Fruit fly (Drosophila melanogaster) whole organism, wandering third instar larva: ENCODE data around the gene BoYb.

Experiments
- Abd-B ChIP-seq: fragments of >200 bp; optimal IDR thresholded peaks from 2 replicates; lab custom pipeline; 2017; ENCODE audit warnings: missing biosample characterization, missing genetic modification characterization
- CG32264 ChIP-seq: fragments of 200-800 bp; sonication (Bioruptor generic); optimal IDR thresholded peaks from 2 replicates; lab custom pipeline; 2016; ENCODE audit warnings: missing biosample characterization, missing genetic modification characterization
- CG9705 ChIP-seq: fragments of 200-800 bp; sonication (Bioruptor generic); optimal IDR thresholded peaks from 2 replicates; lab custom pipeline; 2018; ENCODE audit warnings: missing biosample characterization, mild to moderate bottlenecking, missing genetic modification characterization
- CrebA ChIP-seq: fragments of 200-800 bp; sonication (Bioruptor generic); optimal IDR thresholded peaks from 2 replicates; lab custom pipeline; 2016; ENCODE audit warnings: missing biosample characterization, mild to moderate bottlenecking, missing genetic modification characterization, borderline replicate concordance
- Dfd ChIP-seq: fragments of >200 bp; optimal IDR thresholded peaks from 2 replicates; lab custom pipeline; 2017; ENCODE audit warnings: missing biosample characterization, missing genetic modification characterization
- Dif ChIP-seq: fragments of 200-275, 200-300 bp; sonication (Bioruptor generic); optimal IDR thresholded peaks from 2 replicates; lab custom pipeline; 2018; ENCODE audit warnings: missing biosample characterization, missing genetic modification characterization; ENCODE audit not compliant: partially characterized antibody
- GATAd ChIP-seq: sonication (Bioruptor generic); optimal IDR thresholded peaks from 2 replicates; lab custom pipeline; 2016; ENCODE audit warnings: missing biosample characterization, missing genetic modification characterization
- HLH106 ChIP-seq: fragments of 200-800 bp; optimal IDR thresholded peaks from 3 replicates; lab custom pipeline; 2019; ENCODE audit warnings: missing biosample characterization, mild to moderate bottlenecking, missing genetic modification characterization, moderate library complexity
- Hnf4 ChIP-seq: fragments of 200-800 bp; sonication (Bioruptor generic); optimal IDR thresholded peaks from 2 replicates; lab custom pipeline; 2016; ENCODE audit warnings: missing biosample characterization, mild to moderate bottlenecking, missing genetic modification characterization
- Hr78 ChIP-seq: fragments of >200 bp; optimal IDR thresholded peaks from 2 replicates; lab custom pipeline; 2017; ENCODE audit warnings: missing biosample characterization, missing genetic modification characterization
- Hr83 ChIP-seq: fragments of 200-300 bp; sonication (Bioruptor generic); optimal IDR thresholded peaks from 2 replicates; lab custom pipeline; 2016; ENCODE audit warnings: missing biosample characterization, mild to moderate bottlenecking, missing genetic modification characterization, moderate library complexity; ENCODE audit not compliant: poor library complexity, severe bottlenecking
- Jra ChIP-seq: sonication (Bioruptor generic); optimal IDR thresholded peaks from 2 replicates; lab custom pipeline; 2016; ENCODE audit warnings: missing biosample characterization, missing genetic modification characterization
- Mio ChIP-seq: sonication (Bioruptor generic); optimal IDR thresholded peaks from 2 replicates; lab custom pipeline; 2016; ENCODE audit warnings: missing biosample characterization, missing genetic modification characterization
- Myc ChIP-seq: fragments of >200 bp; optimal IDR thresholded peaks from 2 replicates; lab custom pipeline; 2017
- N ChIP-seq: fragments of >200 bp; optimal IDR thresholded peaks from 2 replicates; lab custom pipeline; 2018; ENCODE audit warnings: missing biosample characterization, missing external identifiers, missing genetic modification characterization
- OdsH ChIP-seq: fragments of 200-800 bp; sonication (Bioruptor generic); optimal IDR thresholded peaks from 2 replicates; lab custom pipeline; 2016; ENCODE audit warnings: missing biosample characterization, mild to moderate bottlenecking, missing genetic modification characterization
- Rel ChIP-seq, 2 experiments: fragments of 200-800 bp; sonication (Bioruptor generic) in 1 of 2; optimal IDR thresholded peaks; 2 replicates in 1 of 2; 3 replicates in 1 of 2; lab custom pipeline; 2016 to 2019; ENCODE audit warnings: mild to moderate bottlenecking in 2 of 2, missing biosample characterization in 2 of 2, missing genetic modification characterization in 2 of 2, moderate library complexity in 1 of 2
- Sp1 ChIP-seq: fragments of 200-800 bp; sonication (Bioruptor generic); optimal IDR thresholded peaks from 3 replicates; lab custom pipeline; 2019; ENCODE audit warnings: missing biosample characterization, mild to moderate bottlenecking, missing genetic modification characterization, moderate library complexity
- Vsx2 ChIP-seq: fragments of 200-300, 225-300 bp; sonication (Bioruptor generic); optimal IDR thresholded peaks from 2 replicates; lab custom pipeline; 2018; ENCODE audit warnings: missing biosample characterization, missing genetic modification characterization; ENCODE audit not compliant: partially characterized antibody
- br ChIP-seq: fragments of 200-800 bp; sonication (Bioruptor generic); optimal IDR thresholded peaks from 2 replicates; lab custom pipeline; 2016; ENCODE audit warnings: missing biosample characterization, missing genetic modification characterization
- brk ChIP-seq: fragments of 200-800 bp; sonication (Bioruptor generic); optimal IDR thresholded peaks from 2 replicates; lab custom pipeline; 2016; ENCODE audit warnings: missing biosample characterization, mild to moderate bottlenecking, missing genetic modification characterization
- dl ChIP-seq, 2 experiments: fragments of 175-275, 200-275 bp in 1 of 2; fragments of 200-275 bp in 1 of 2; sonication (Bioruptor generic); optimal IDR thresholded peaks; lab custom pipeline; 2018; ENCODE audit warnings: mild to moderate bottlenecking in 2 of 2, missing biosample characterization in 2 of 2, missing genetic modification characterization in 2 of 2, moderate library complexity in 2 of 2; ENCODE audit not compliant: partially characterized antibody in 2 of 2, insufficient read depth in 1 of 2
- dmrt93B ChIP-seq: fragments of 200-800 bp; sonication (Bioruptor generic); optimal IDR thresholded peaks from 2 replicates; lab custom pipeline; 2018; ENCODE audit warnings: missing biosample characterization, mild to moderate bottlenecking, missing genetic modification characterization
- dsf ChIP-seq: sonication (Bioruptor generic); optimal IDR thresholded peaks from 2 replicates; lab custom pipeline; 2016; ENCODE audit warnings: missing biosample characterization, missing genetic modification characterization, borderline replicate concordance
- ey ChIP-seq: fragments of 200-800 bp; sonication (Bioruptor generic); optimal IDR thresholded peaks from 2 replicates; lab custom pipeline; 2016; ENCODE audit warnings: missing biosample characterization, missing genetic modification characterization
- foxo ChIP-seq, 2 experiments: fragments of 200-800 bp; sonication (Bioruptor generic); optimal IDR thresholded peaks; 2 replicates in 1 of 2; 3 replicates in 1 of 2; lab custom pipeline; 2016 to 2017; ENCODE audit warnings: missing biosample characterization in 2 of 2, missing genetic modification characterization in 2 of 2
- fru ChIP-seq: fragments of 200-800 bp; sonication (Bioruptor generic); optimal IDR thresholded peaks from 3 replicates; lab custom pipeline; 2016; ENCODE audit warnings: missing biosample characterization, mild to moderate bottlenecking, missing genetic modification characterization
- h ChIP-seq: fragments of 200-800 bp; sonication (Bioruptor generic); optimal IDR thresholded peaks from 3 replicates; lab custom pipeline; 2016; ENCODE audit warnings: missing biosample characterization, mild to moderate bottlenecking, missing genetic modification characterization
- jim ChIP-seq: fragments of 175-275, 200-325 bp; sonication (Bioruptor generic); optimal IDR thresholded peaks from 2 replicates; lab custom pipeline; 2016; ENCODE audit warnings: missing biosample characterization, mild to moderate bottlenecking, missing genetic modification characterization
- lola ChIP-seq: fragments of >200 bp; optimal IDR thresholded peaks from 2 replicates; lab custom pipeline; 2017; ENCODE audit warnings: missing biosample characterization, missing genetic modification characterization
- pan ChIP-seq: fragments of >200 bp; optimal IDR thresholded peaks from 2 replicates; lab custom pipeline; 2017
- psq ChIP-seq: fragments of 200-800 bp; sonication (Bioruptor generic); optimal IDR thresholded peaks from 3 replicates; lab custom pipeline; 2017; ENCODE audit warnings: missing biosample characterization, mild to moderate bottlenecking, missing genetic modification characterization, moderate library complexity
- rgr ChIP-seq: fragments of 200-800 bp; sonication (Bioruptor generic); optimal IDR thresholded peaks from 3 replicates; lab custom pipeline; 2016; ENCODE audit warnings: missing biosample characterization, mild to moderate bottlenecking, missing genetic modification characterization
- sage ChIP-seq: fragments of 200-800 bp; sonication (Bioruptor generic); optimal IDR thresholded peaks from 2 replicates; lab custom pipeline; 2016; ENCODE audit warnings: missing biosample characterization, mild to moderate bottlenecking, missing genetic modification characterization
- sv ChIP-seq: fragments of 200-800 bp; sonication (Bioruptor generic); optimal IDR thresholded peaks from 3 replicates; lab custom pipeline; 2016; ENCODE audit warnings: missing biosample characterization, missing genetic modification characterization
- tai ChIP-seq: sonication (Bioruptor generic); optimal IDR thresholded peaks from 2 replicates; lab custom pipeline; 2016; ENCODE audit warnings: missing biosample characterization, missing genetic modification characterization
- usp ChIP-seq: fragments of >200 bp; optimal IDR thresholded peaks from 2 replicates; lab custom pipeline; 2017; ENCODE audit warnings: missing biosample characterization, missing genetic modification characterization
- woc ChIP-seq: sonication (Bioruptor generic); optimal IDR thresholded peaks from 2 replicates; lab custom pipeline; 2016; ENCODE audit warnings: missing biosample characterization, mild to moderate bottlenecking, missing genetic modification characterization

The BoYb gene

dm6 chr3L:22863367-22864078 is 38.2 kb upstream of the BoYb start, which contains the start of gene CG33169:
Gene CG33169 (plus strand): TSS chr3L:22863864.
- TF ChIP-seq lola (GFP tag; lab: Kevin White, UChicago) (no peak), dmrt93B (peak; percentile 82), woc (no peak), Mio (GFP tag; lab: Kevin White, UChicago) (no peak), Dif (peak; percentile 100), Dfd (GFP tag; lab: Kevin White, UChicago) (no peak), foxo (GFP tag; optimal IDR thresholded peaks at IDR 0.05; lab: Kevin White, UChicago) (peak in 1 of 2 experiments; percentile 81), rgr (GFP tag; lab: Kevin White, UChicago) (peak; percentile 79), dsf (GFP tag; lab: Kevin White, UChicago) (no peak), Jra (peak; percentile 89), dl (GFP tag; optimal IDR thresholded peaks at IDR 0.05; lab: Kevin White, UChicago; ENCODE audit: insufficient read depth in 1 of 2, partially characterized antibody in 2 of 2) (peak; percentile 89 to 93), HLH106 (peak; percentile 79), Vsx2 (GFP tag; lab: Kevin White, UChicago) (no peak), Abd-B (GFP tag; lab: Kevin White, UChicago) (no peak), Hr83 (GFP tag; lab: Kevin White, UChicago) (peak; percentile 82), ey (GFP tag; lab: Kevin White, UChicago) (peak; percentile 70), Myc (no peak), usp (GFP tag; lab: Kevin White, UChicago) (no peak), brk (GFP tag; lab: Kevin White, UChicago) (no peak), Hr78 (GFP tag; lab: Kevin White, UChicago) (no peak), Rel (GFP tag; optimal IDR thresholded peaks at IDR 0.05; lab: Kevin White, UChicago) (no peak), Rel (tag; optimal IDR thresholded peaks at IDR 0.05; lab: Kevin White, UChicago) (peak; percentile 65), br (GFP tag; lab: Kevin White, UChicago) (peak; percentile 80), tai (GFP tag; lab: Kevin White, UChicago) (no peak), jim (GFP tag; lab: Kevin White, UChicago) (peak; percentile 46), psq (GFP tag; lab: Kevin White, UChicago) (peak; percentile 67), Sp1 (GFP tag; lab: Kevin White, UChicago) (peak; percentile 62), GATAd (GFP tag; lab: Kevin White, UChicago) (no peak), CG9705 (GFP tag; lab: Kevin White, UChicago) (peak; percentile 84), fru (peak; percentile 81), pan (lab: Kevin White, UChicago) (no peak), Hnf4 (GFP tag; lab: Kevin White, UChicago) (peak; percentile 82), sv (GFP tag; lab: Kevin White, UChicago) (peak; percentile 78), CrebA (GFP tag; lab: Kevin White, UChicago) (peak; percentile 81), h (GFP tag; lab: Kevin White, UChicago) (peak; percentile 81), OdsH (GFP tag; lab: Kevin White, UChicago) (peak; percentile 42), CG32264 (GFP tag; lab: Kevin White, UChicago) (no peak), N (no peak), sage (GFP tag; lab: Kevin White, UChicago) (no peak)

dm6 chr3L:22864254-22865060 is 37.3 kb upstream of the BoYb start, which contains the start of gene CG33170:
Gene CG33170 (plus strand): TSS chr3L:22864600.
- no peak for TF ChIP-seq Mio (GFP tag; lab: Kevin White, UChicago)
- TF ChIP-seq br (GFP tag; lab: Kevin White, UChicago), result peak; percentile 2
- peak; percentile 62 for TF ChIP-seq Jra
- no peak for TF ChIP-seq Rel (GFP tag; optimal IDR thresholded peaks at IDR 0.05; lab: Kevin White, UChicago)
- TF ChIP-seq Rel (tag; optimal IDR thresholded peaks at IDR 0.05; lab: Kevin White, UChicago), result peak; percentile 15
- TF ChIP-seq fru, result no peak
- TF ChIP-seq, all 38 proteins: peak for 3
